Fruit fly (Drosophila melanogaster): ENCODE data around the gene Tmem43.

The Tmem43 gene

DNA sequence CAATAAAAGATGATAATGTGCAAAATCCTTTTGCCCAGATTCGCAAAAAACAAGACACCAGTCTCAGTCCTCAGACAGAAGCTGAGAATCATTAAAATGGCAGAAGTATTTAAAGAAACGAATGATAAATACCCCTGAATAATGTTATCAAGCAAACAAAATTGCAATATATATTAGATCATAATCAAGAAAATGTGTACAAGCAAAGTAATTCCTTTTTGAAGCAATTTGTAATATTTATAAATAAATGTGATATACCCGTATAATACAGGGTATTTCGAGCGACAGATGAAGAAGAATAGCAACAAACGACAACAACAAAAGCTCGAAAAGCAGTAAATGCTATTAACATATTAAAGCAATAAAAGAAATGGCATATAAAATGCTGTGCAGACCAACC, 43.2 kb upstream of the Tmem43 start (continued):
- TF ChIP-seq CG18476 (GFP tag; optimal IDR thresholded peaks at IDR 0.05) (no peak), nerfin-2 (GFP tag; IDR thresholded peaks at IDR 0.05; ENCODE audit: partially characterized antibody) (no peak), CG6765 (GFP tag; optimal IDR thresholded peaks at IDR 0.05) (no peak), Atf6 (GFP tag; IDR thresholded peaks at IDR 0.05) (no peak), pfk (GFP tag; optimal IDR thresholded peaks at IDR 0.05) (no peak), eve (GFP tag; optimal IDR thresholded peaks at IDR 0.05) (no peak), amos (GFP tag; IDR thresholded peaks at IDR 0.05; ENCODE audit: partially characterized antibody) (no peak), CG7556 (GFP tag; optimal IDR thresholded peaks at IDR 0.05) (peak; percentile 13), GATAe (GFP tag; conservative IDR thresholded peaks at IDR 0.05) (no peak), dm (GFP tag; optimal IDR thresholded peaks at IDR 0.05) (no peak), CG10654 (GFP tag; optimal IDR thresholded peaks at IDR 0.05) (no peak), pho (GFP tag; optimal IDR thresholded peaks at IDR 0.05) (no peak), CG2199 (GFP tag; IDR thresholded peaks at IDR 0.05) (no peak), CG3065 (GFP tag; optimal IDR thresholded peaks at IDR 0.05) (no peak), gt (GFP tag; IDR thresholded peaks at IDR 0.05) (no peak), schlank (tag; optimal IDR thresholded peaks at IDR 0.05) (no peak), CTCF (GFP tag; optimal IDR thresholded peaks at IDR 0.05) (no peak), CG3995 (GFP tag; optimal IDR thresholded peaks at IDR 0.05) (no peak), CG17802 (tag; optimal IDR thresholded peaks at IDR 0.05) (no peak), ttk (GFP tag; IDR thresholded peaks at IDR 0.05) (no peak), CG13775 (GFP tag; optimal IDR thresholded peaks at IDR 0.05) (no peak), Lpt (GFP tag; optimal IDR thresholded peaks at IDR 0.05) (no peak), Dek (tag; optimal IDR thresholded peaks at IDR 0.05) (no peak), CG11085 (GFP tag; IDR thresholded peaks at IDR 0.05) (no peak), CG14860 (GFP tag; IDR thresholded peaks at IDR 0.05; ENCODE audit: partially characterized antibody) (no peak), CG15073 (GFP tag; optimal IDR thresholded peaks at IDR 0.05) (no peak), fd3F (GFP tag; optimal IDR thresholded peaks at IDR 0.05) (no peak), Spps (tag; optimal IDR thresholded peaks at IDR 0.05) (no peak), nom (GFP tag; optimal IDR thresholded peaks at IDR 0.05) (no peak), CG4820 (GFP tag; optimal IDR thresholded peaks at IDR 0.05) (no peak), lbe (GFP tag; optimal IDR thresholded peaks at IDR 0.05) (no peak), NC2β (GFP tag; optimal IDR thresholded peaks at IDR 0.05) (no peak), tio (GFP tag; optimal IDR thresholded peaks at IDR 0.05) (no peak), CG12391 (tag; optimal IDR thresholded peaks at IDR 0.05) (peak; percentile 35), Ravus (GFP tag; IDR thresholded peaks at IDR 0.05) (no peak), CG14667 (GFP tag; IDR thresholded peaks at IDR 0.05) (no peak), hbn (GFP tag; IDR thresholded peaks at IDR 0.05; ENCODE audit: partially characterized antibody) (no peak), ind (GFP tag; optimal IDR thresholded peaks at IDR 0.05) (peak; percentile 9), lab (GFP tag; optimal IDR thresholded peaks at IDR 0.05) (no peak), cato (GFP tag; optimal IDR thresholded peaks at IDR 0.05; ENCODE audit: borderline replicate concordance) (no peak), pros (GFP tag; optimal IDR thresholded peaks at IDR 0.05) (no peak), nmo (GFP tag; optimal IDR thresholded peaks at IDR 0.05) (peak; percentile 14), Mes4 (GFP tag; optimal IDR thresholded peaks at IDR 0.05) (no peak), prd (optimal IDR thresholded peaks at IDR 0.05) (no peak), prd (GFP tag; IDR thresholded peaks at IDR 0.05) (peak; percentile 67; the same call in 2 of the 3 replicates), dpn (GFP tag; optimal IDR thresholded peaks at IDR 0.05) (no peak), CG7357 (GFP tag; IDR thresholded peaks at IDR 0.05) (no peak), pita (GFP tag; optimal IDR thresholded peaks at IDR 0.05) (no peak), tll (GFP tag; optimal IDR thresholded peaks at IDR 0.05) (no peak), al (GFP tag; IDR thresholded peaks at IDR 0.05) (no peak), CG10462 (GFP tag; optimal IDR thresholded peaks at IDR 0.05) (no peak), Neu2 (GFP tag; optimal IDR thresholded peaks at IDR 0.05; ENCODE audit: borderline replicate concordance) (no peak)
